Fruit fly (Drosophila melanogaster) whole organism, adult: Measurements from ENCODE around the gene CG5687.

ENCODE experiments used
- CG11617 ChIP-seq: fragments of 200-800 bp; sonication (Bioruptor generic); optimal IDR thresholded peaks from 2 replicates; lab custom pipeline; 2017; ENCODE audit warnings: mild to moderate bottlenecking, missing biosample characterization, missing genetic modification reagents, missing genetic modification characterization
- CG12768 ChIP-seq: fragments of 200-800 bp; sonication (Bioruptor generic); optimal IDR thresholded peaks from 2 replicates; lab custom pipeline; 2017; ENCODE audit warnings: missing biosample characterization, missing genetic modification characterization, mild to moderate bottlenecking, moderate library complexity, missing genetic modification reagents
- CG14711 ChIP-seq: fragments of 200-800 bp; sonication (Bioruptor generic); optimal IDR thresholded peaks from 2 replicates; lab custom pipeline; 2018; ENCODE audit warnings: missing biosample characterization, mild to moderate bottlenecking, missing genetic modification characterization, moderate library complexity
- CG1620 ChIP-seq: fragments of 200-800 bp; sonication (Bioruptor generic); optimal IDR thresholded peaks from 2 replicates; lab custom pipeline; 2016; ENCODE audit warnings: missing biosample characterization, missing genetic modification characterization
- CG33017 ChIP-seq: fragments of 200-800 bp; sonication (Bioruptor generic); optimal IDR thresholded peaks from 2 replicates; lab custom pipeline; 2018; ENCODE audit warnings: missing biosample characterization, mild to moderate bottlenecking, missing genetic modification characterization, moderate library complexity
- CG5204 ChIP-seq: fragments of 200-800 bp; sonication (Bioruptor generic); optimal IDR thresholded peaks from 2 replicates; lab custom pipeline; 2016; ENCODE audit warnings: missing biosample characterization, missing genetic modification characterization
- CG7045 ChIP-seq: fragments of 200-800 bp; sonication (Bioruptor generic); optimal IDR thresholded peaks from 2 replicates; lab custom pipeline; 2017; ENCODE audit warnings: missing biosample characterization, mild to moderate bottlenecking, missing genetic modification characterization
- CG7101 ChIP-seq: fragments of 200-800 bp; sonication (Bioruptor generic); optimal IDR thresholded peaks from 2 replicates; lab custom pipeline; 2018; ENCODE audit warnings: missing biosample characterization, mild to moderate bottlenecking, missing genetic modification characterization, moderate library complexity
- Clk ChIP-seq: fragments of 200-800 bp; sonication (Bioruptor generic); optimal IDR thresholded peaks from 2 replicates; lab custom pipeline; 2017; ENCODE audit warnings: missing biosample characterization, missing genetic modification characterization
- Crg-1 ChIP-seq: fragments of 200-800 bp; sonication (Bioruptor generic); optimal IDR thresholded peaks from 2 replicates; lab custom pipeline; 2016; ENCODE audit warnings: missing biosample characterization, missing genetic modification characterization
- Hr96 ChIP-seq: fragments of 200-800 bp; sonication (Bioruptor generic); optimal IDR thresholded peaks from 2 replicates; lab custom pipeline; 2016; ENCODE audit warnings: missing biosample characterization, missing genetic modification characterization
- Mnt ChIP-seq: fragments of 200-800 bp; sonication (Bioruptor generic); optimal IDR thresholded peaks from 2 replicates; lab custom pipeline; 2016; ENCODE audit warnings: missing biosample characterization, mild to moderate bottlenecking, missing genetic modification characterization
- bab1 ChIP-seq: fragments of 200-800 bp; sonication (Bioruptor generic); optimal IDR thresholded peaks from 3 replicates; lab custom pipeline; 2019; ENCODE audit warnings: missing biosample characterization, mild to moderate bottlenecking, missing genetic modification characterization, moderate library complexity
- cic ChIP-seq: fragments of 200-800 bp; sonication (Bioruptor generic); optimal IDR thresholded peaks from 2 replicates; lab custom pipeline; 2017; ENCODE audit warnings: missing biosample characterization, mild to moderate bottlenecking, missing genetic modification characterization, moderate library complexity
- cnc ChIP-seq, 2 experiments: fragments of >200 bp; optimal IDR thresholded peaks; 2 replicates each; lab custom pipeline; 2017
- kay ChIP-seq: fragments of 200-800 bp; sonication (Bioruptor generic); peaks from one replicate; lab custom pipeline; 2016; ENCODE audit warnings: missing biosample characterization, missing genetic modification characterization, borderline replicate concordance
- ovo ChIP-seq: fragments of 200-800 bp; sonication (Bioruptor generic); optimal IDR thresholded peaks from 2 replicates; lab custom pipeline; 2016; ENCODE audit warnings: missing biosample characterization, missing genetic modification characterization
- pad ChIP-seq: fragments of 200-800 bp; sonication (Bioruptor generic); optimal IDR thresholded peaks from 3 replicates; lab custom pipeline; 2017; ENCODE audit warnings: missing biosample characterization, missing genetic modification characterization, mild to moderate bottlenecking, moderate library complexity, missing genetic modification reagents
- tj ChIP-seq: fragments of 200-800 bp; sonication (Bioruptor generic); optimal IDR thresholded peaks from 3 replicates; lab custom pipeline; 2017; ENCODE audit warnings: missing biosample characterization, mild to moderate bottlenecking, missing genetic modification characterization, moderate library complexity
- toe ChIP-seq: fragments of 200-800 bp; sonication (Bioruptor generic); optimal IDR thresholded peaks from 2 replicates; lab custom pipeline; 2016; ENCODE audit warnings: missing biosample characterization, missing genetic modification characterization

Gene CG5687

dm6 chr3L:1940843-1941418 lies 2.0 kb upstream of the CG5687 start, which contains the start of gene Mfap1:
Gene Mfap1 (plus strand): TSS chr3L:1941068.
- TF ChIP-seq CG11617 (GFP tag; lab: Kevin White, UChicago) = no peak
- TF ChIP-seq Mnt (GFP tag; lab: Kevin White, UChicago) = peak; percentile 0
- TF ChIP-seq Clk (GFP tag; lab: Kevin White, UChicago) = no peak
- TF ChIP-seq tj (GFP tag; lab: Kevin White, UChicago) = no peak
- peak; percentile 53 for TF ChIP-seq bab1 (GFP tag; lab: Kevin White, UChicago)
- no peak for TF ChIP-seq CG7101 (tag; lab: Kevin White, UChicago)
- no peak for TF ChIP-seq CG7045 (GFP tag; lab: Kevin White, UChicago)
- no peak for TF ChIP-seq ovo (GFP tag; lab: Kevin White, UChicago)
- TF ChIP-seq CG14711 (tag; lab: Kevin White, UChicago) = peak; percentile 6
- TF ChIP-seq Hr96 (GFP tag; lab: Kevin White, UChicago) = no peak
- no peak for TF ChIP-seq CG5204 (GFP tag; lab: Kevin White, UChicago)
- peak; percentile 9 for TF ChIP-seq toe
- no peak for TF ChIP-seq CG33017 (tag; lab: Kevin White, UChicago)

dm6 chr3L:1939983-1940504 lies 1.1 kb upstream of the CG5687 start:
- TF ChIP-seq kay (GFP tag; lab: Kevin White, UChicago) (no peak), CG1620 (GFP tag; lab: Kevin White, UChicago) (no peak), Mnt (GFP tag; lab: Kevin White, UChicago) (no peak), CG5204 (GFP tag; lab: Kevin White, UChicago) (no peak), Hr96 (GFP tag; lab: Kevin White, UChicago) (no peak), toe (no peak)

- no peak for TF ChIP-seq bab1 (GFP tag; lab: Kevin White, UChicago)
- no peak for TF ChIP-seq cic
- TF ChIP-seq CG7045 (GFP tag; lab: Kevin White, UChicago) = no peak
- no peak for TF ChIP-seq cnc (optimal IDR thresholded peaks at IDR 0.05; lab: Kevin White, UChicago)
- TF ChIP-seq pad (GFP tag; lab: Kevin White, UChicago) = no peak
These were observed 1.4 kb downstream of the CG5687 start for dm6 chr3L:1937469-1937868.

dm6 chr3L:1928959-1929358 lies 9.9 kb downstream of the CG5687 start:
- TF ChIP-seq pad (GFP tag; lab: Kevin White, UChicago) = no peak
- no peak for TF ChIP-seq Clk (GFP tag; lab: Kevin White, UChicago)
- TF ChIP-seq CG11617 (GFP tag; lab: Kevin White, UChicago) = no peak

dm6 chr3L:1920943-1921342 lies 18.0 kb downstream of the CG5687 start, which contains the start of gene Dbx:
Gene Dbx (plus strand): TSS chr3L:1921307.
- TF ChIP-seq CG14711 (tag; lab: Kevin White, UChicago) = no peak
- TF ChIP-seq CG7101 (tag; lab: Kevin White, UChicago) = no peak
- TF ChIP-seq ovo (GFP tag; lab: Kevin White, UChicago) = no peak
- TF ChIP-seq CG33017 (tag; lab: Kevin White, UChicago) = no peak

- TF ChIP-seq CG1620 (GFP tag; lab: Kevin White, UChicago) (no peak), cic (no peak), Hr96 (GFP tag; lab: Kevin White, UChicago) (no peak), CG7045 (GFP tag; lab: Kevin White, UChicago) (no peak), CG14711 (tag; lab: Kevin White, UChicago) (no peak), pad (GFP tag; lab: Kevin White, UChicago) (no peak), ovo (GFP tag; lab: Kevin White, UChicago) (no peak), Crg-1 (GFP tag; lab: Kevin White, UChicago) (no peak), Clk (GFP tag; lab: Kevin White, UChicago) (no peak), bab1 (GFP tag; lab: Kevin White, UChicago) (no peak), CG7101 (tag; lab: Kevin White, UChicago) (no peak), cnc (optimal IDR thresholded peaks at IDR 0.05; lab: Kevin White, UChicago) (no peak), CG33017 (tag; lab: Kevin White, UChicago) (no peak), Mnt (GFP tag; lab: Kevin White, UChicago) (no peak), kay (GFP tag; lab: Kevin White, UChicago) (no peak)
These were observed 18.9 kb downstream of the CG5687 start for dm6 chr3L:1920051-1920450.

dm6 chr3L:1916617-1917016 lies 22.3 kb downstream of the CG5687 start:
- TF ChIP-seq CG11617 (GFP tag; lab: Kevin White, UChicago) (no peak), cic (no peak), CG5204 (GFP tag; lab: Kevin White, UChicago) (no peak), Mnt (GFP tag; lab: Kevin White, UChicago) (no peak), bab1 (GFP tag; lab: Kevin White, UChicago) (no peak), CG7045 (GFP tag; lab: Kevin White, UChicago) (no peak), CG33017 (tag; lab: Kevin White, UChicago) (no peak), CG1620 (GFP tag; lab: Kevin White, UChicago) (no peak), tj (GFP tag; lab: Kevin White, UChicago) (no peak), toe (no peak), Crg-1 (GFP tag; lab: Kevin White, UChicago) (no peak), CG7101 (tag; lab: Kevin White, UChicago) (no peak), kay (GFP tag; lab: Kevin White, UChicago) (no peak), CG14711 (tag; lab: Kevin White, UChicago) (no peak), Hr96 (GFP tag; lab: Kevin White, UChicago) (no peak), ovo (GFP tag; lab: Kevin White, UChicago) (no peak), Clk (GFP tag; lab: Kevin White, UChicago) (no peak), cnc (optimal IDR thresholded peaks at IDR 0.05; lab: Kevin White, UChicago) (no peak), pad (GFP tag; lab: Kevin White, UChicago) (no peak), CG12768 (no peak)
